Worm (Caenorhabditis elegans) whole organism, young adult: ENCODE data around the gene C30B5.2.

Experiments used
- B0019.2 ChIP-seq: fragments of 200-800 bp; sonication (Bioruptor generic); conservative IDR thresholded peaks from 2 replicates; pipeline ENCODE4 v1.3.6; 2022; ENCODE audit warnings: missing genetic modification reagents, missing genetic modification characterization, missing compliant biosample characterization
- B0035.1 ChIP-seq: sonication (generic microtip); optimal IDR thresholded peaks from 2 replicates; lab custom pipeline; 2016; ENCODE audit warnings: missing genetic modification characterization, mild to moderate bottlenecking, missing compliant biosample characterization, missing genotype, missing genetic modification reagents
- B0261.1 ChIP-seq: sonication (generic microtip); optimal IDR thresholded peaks from 2 replicates; lab custom pipeline; 2016; ENCODE audit warnings: mild to moderate bottlenecking, missing genetic modification characterization, moderate library complexity, missing compliant biosample characterization
- D2030.7 ChIP-seq: fragments of 200-800 bp; sonication (Bioruptor generic); IDR thresholded peaks from 2 replicates; pipeline ENCODE4 v1.3.6; 2022; ENCODE audit warnings: missing genetic modification reagents, missing genetic modification characterization, missing compliant biosample characterization
- F10E7.11 ChIP-seq: sonication (generic microtip); optimal IDR thresholded peaks from 2 replicates; lab custom pipeline; 2017; ENCODE audit warnings: mild to moderate bottlenecking, missing genetic modification characterization, moderate library complexity, missing compliant biosample characterization
- F23B12.7 ChIP-seq: sonication (generic microtip); optimal IDR thresholded peaks from 2 replicates; lab custom pipeline; 2017; ENCODE audit warnings: missing genetic modification characterization, mild to moderate bottlenecking, missing compliant biosample characterization, antibody characterized with exemption, moderate library complexity; ENCODE audit not compliant: insufficient read depth
- F33H1.4 ChIP-seq: fragments of 200-800 bp; sonication (Bioruptor generic); IDR thresholded peaks from 2 replicates; pipeline ENCODE4 v1.3.6; 2022; ENCODE audit warnings: missing genetic modification reagents, missing genetic modification characterization, missing compliant biosample characterization
- F37B4.10 ChIP-seq: fragments of 200-800 bp; sonication (Bioruptor generic); IDR thresholded peaks from 2 replicates; pipeline ENCODE4 v1.3.6; 2022; ENCODE audit warnings: missing genetic modification characterization, missing compliant biosample characterization
- F39B2.1 ChIP-seq: fragments of 200-800 bp; sonication (Bioruptor generic); IDR thresholded peaks from 2 replicates; pipeline ENCODE4 v1.3.6; 2022; ENCODE audit warnings: missing genetic modification reagents, missing genetic modification characterization, missing compliant biosample characterization
- F49E8.2 ChIP-seq: sonication (generic microtip); optimal IDR thresholded peaks from 3 replicates; lab custom pipeline; 2017; ENCODE audit warnings: missing genetic modification characterization, mild to moderate bottlenecking, missing compliant biosample characterization, antibody characterized with exemption, moderate library complexity; ENCODE audit not compliant: insufficient read depth
- F55B11.4 ChIP-seq: sonication (generic microtip); optimal IDR thresholded peaks from 2 replicates; lab custom pipeline; 2016; ENCODE audit warnings: missing compliant biosample characterization, missing genetic modification characterization, borderline replicate concordance; ENCODE audit not compliant: insufficient read depth
- F57C9.4 ChIP-seq: sonication (generic microtip); optimal IDR thresholded peaks from 2 replicates; lab custom pipeline; 2017; ENCODE audit warnings: mild to moderate bottlenecking, missing genetic modification characterization, missing compliant biosample characterization
- Y53F4B.3 ChIP-seq: fragments of 200-800 bp; sonication (Bioruptor generic); IDR thresholded peaks from 2 replicates; pipeline ENCODE4 v1.3.6; 2022; ENCODE audit warnings: missing genetic modification reagents, missing genetic modification characterization, missing compliant biosample characterization
- Y95B8A.8 ChIP-seq: fragments of 200-800 bp; sonication (Bioruptor generic); IDR thresholded peaks from 2 replicates; pipeline ENCODE4 v1.3.6; 2022; ENCODE audit warnings: missing genetic modification reagents, missing genetic modification characterization, missing compliant biosample characterization
- aptf-3 ChIP-seq: fragments of 200-800 bp; sonication (Bioruptor generic); IDR thresholded peaks from 2 replicates; pipeline ENCODE4 v1.3.6; 2022; ENCODE audit warnings: missing genetic modification characterization, missing compliant biosample characterization
- atf-7 ChIP-seq: sonication (generic microtip); optimal IDR thresholded peaks from 2 replicates; lab custom pipeline; 2017; ENCODE audit warnings: mild to moderate bottlenecking, missing genetic modification characterization, missing compliant biosample characterization
- ccch-3 ChIP-seq: fragments of 200-800 bp; sonication (Bioruptor generic); optimal IDR thresholded peaks from 2 replicates; lab custom pipeline; 2018; ENCODE audit warnings: mild to moderate bottlenecking, missing genetic modification characterization, missing compliant biosample characterization
- ceh-58 ChIP-seq: fragments of 200-800 bp; sonication (Bioruptor generic); IDR thresholded peaks from 2 replicates; pipeline ENCODE4 v1.3.6; 2022; ENCODE audit warnings: missing genetic modification characterization, missing compliant biosample characterization
- ceh-91 ChIP-seq: fragments of 200-800 bp; sonication (Bioruptor generic); IDR thresholded peaks from 2 replicates; pipeline ENCODE4 v1.3.6; 2022; ENCODE audit warnings: missing genetic modification reagents, missing genetic modification characterization, missing compliant biosample characterization
- chd-7 ChIP-seq: sonication (generic microtip); optimal IDR thresholded peaks from 2 replicates; lab custom pipeline; 2016; ENCODE audit warnings: mild to moderate bottlenecking, missing genetic modification characterization, moderate library complexity, missing compliant biosample characterization
- die-1 ChIP-seq: sonication (generic microtip); optimal IDR thresholded peaks from 2 replicates; lab custom pipeline; 2016; ENCODE audit warnings: missing genotype, mild to moderate bottlenecking, missing genetic modification characterization, missing compliant biosample characterization
- dox-1 ChIP-seq: fragments of 200-800 bp; sonication (Bioruptor generic); IDR thresholded peaks from 2 replicates; pipeline ENCODE4 v1.3.6; 2022; ENCODE audit warnings: missing genetic modification reagents, missing genetic modification characterization, missing compliant biosample characterization
- dpff-1 ChIP-seq: sonication (generic microtip); optimal IDR thresholded peaks from 2 replicates; lab custom pipeline; 2017; ENCODE audit warnings: mild to moderate bottlenecking, missing genetic modification characterization, missing compliant biosample characterization
- dpl-1 ChIP-seq: fragments of 150-350 bp; optimal IDR thresholded peaks from 2 replicates; lab custom pipeline; 2014; ENCODE audit warnings: missing biosample characterization, missing genetic modification reagents, missing genetic modification characterization
- fkh-3 ChIP-seq: sonication (generic microtip); optimal IDR thresholded peaks from 2 replicates; lab custom pipeline; 2016; ENCODE audit warnings: mild to moderate bottlenecking, missing genetic modification characterization, missing compliant biosample characterization
- hmg-1.2 ChIP-seq: fragments of 200-800 bp; sonication (Bioruptor generic); IDR thresholded peaks from 2 replicates; pipeline ENCODE4 v1.3.6; 2022; ENCODE audit warnings: missing genetic modification reagents, missing genetic modification characterization, missing compliant biosample characterization
- lag-1 ChIP-seq: fragments of 200-800 bp; sonication (Bioruptor generic); IDR thresholded peaks from 2 replicates; pipeline ENCODE4 v1.3.6; 2022; ENCODE audit warnings: missing genetic modification reagents, missing genetic modification characterization, missing compliant biosample characterization
- lin-54 ChIP-seq: fragments of 200-800 bp; sonication (Bioruptor generic); optimal IDR thresholded peaks from 2 replicates; lab custom pipeline; 2018; ENCODE audit warnings: mild to moderate bottlenecking, missing genetic modification characterization, missing compliant biosample characterization
- lsy-27 ChIP-seq: sonication (generic microtip); optimal IDR thresholded peaks from 2 replicates; lab custom pipeline; 2017; ENCODE audit warnings: missing genetic modification characterization, mild to moderate bottlenecking, missing compliant biosample characterization, antibody characterized with exemption, missing genotype, borderline replicate concordance; ENCODE audit not compliant: insufficient read depth
- madf-10 ChIP-seq: sonication (generic microtip); optimal IDR thresholded peaks from 2 replicates; lab custom pipeline; 2016; ENCODE audit warnings: mild to moderate bottlenecking, missing genetic modification characterization, missing compliant biosample characterization
- mxl-1 ChIP-seq: sonication (generic microtip); optimal IDR thresholded peaks from 2 replicates; lab custom pipeline; 2016; ENCODE audit warnings: missing genetic modification characterization, missing compliant biosample characterization
- nfya-2 ChIP-seq: fragments of 200-800 bp; sonication (Bioruptor generic); IDR thresholded peaks from 2 replicates; pipeline ENCODE4 v1.3.6; 2022; ENCODE audit warnings: missing genetic modification reagents, missing genetic modification characterization, missing compliant biosample characterization
- nfyb-1 ChIP-seq: fragments of 200-800 bp; sonication (Bioruptor generic); IDR thresholded peaks from 2 replicates; pipeline ENCODE4 v1.3.6; 2022; ENCODE audit warnings: missing genetic modification reagents, missing genetic modification characterization, missing compliant biosample characterization
- nhr-179 ChIP-seq: sonication (generic microtip); optimal IDR thresholded peaks from 2 replicates; lab custom pipeline; 2016; ENCODE audit warnings: mild to moderate bottlenecking, missing genetic modification characterization, missing compliant biosample characterization
- pbrm-1 ChIP-seq: fragments of 200-800 bp; sonication (Bioruptor generic); IDR thresholded peaks from 2 replicates; pipeline ENCODE4 v1.3.6; 2022; ENCODE audit warnings: missing genetic modification reagents, missing genetic modification characterization, missing compliant biosample characterization
- pha-4 ChIP-seq: fragments of 150-350 bp; sonication (generic microtip); optimal IDR thresholded peaks from 2 replicates; lab custom pipeline; 2014; ENCODE audit warnings: missing biosample characterization, missing genetic modification reagents, missing genetic modification characterization
- repo-1 ChIP-seq: sonication (generic microtip); optimal IDR thresholded peaks from 2 replicates; lab custom pipeline; 2017; ENCODE audit warnings: mild to moderate bottlenecking, missing genetic modification characterization, missing compliant biosample characterization
- sdz-38 ChIP-seq: sonication (generic microtip); optimal IDR thresholded peaks from 2 replicates; lab custom pipeline; 2016; ENCODE audit warnings: missing genotype, missing genetic modification characterization, missing compliant biosample characterization
- tlf-1 ChIP-seq: fragments of 200-800 bp; sonication (Bioruptor generic); optimal IDR thresholded peaks from 2 replicates; lab custom pipeline; 2018; ENCODE audit warnings: mild to moderate bottlenecking, missing genetic modification characterization, missing compliant biosample characterization
- unc-62 ChIP-seq: fragments of 150-350 bp; optimal IDR thresholded peaks from 2 replicates; lab custom pipeline; 2014; ENCODE audit warnings: missing biosample characterization, missing genetic modification reagents, missing genetic modification characterization
- zfh-2 ChIP-seq: fragments of 200-800 bp; sonication (Bioruptor generic); conservative IDR thresholded peaks from 2 replicates; pipeline ENCODE4 v1.3.6; 2022; ENCODE audit warnings: missing genetic modification reagents, missing genetic modification characterization, missing compliant biosample characterization
- ztf-18 ChIP-seq: sonication (generic microtip); optimal IDR thresholded peaks from 2 replicates; lab custom pipeline; 2016; ENCODE audit warnings: missing genotype, mild to moderate bottlenecking, missing genetic modification characterization, missing compliant biosample characterization
- ztf-28 ChIP-seq: fragments of 200-800 bp; sonication (Bioruptor generic); IDR thresholded peaks from 2 replicates; pipeline ENCODE4 v1.3.6; 2022; ENCODE audit warnings: missing genetic modification reagents, missing genetic modification characterization, missing compliant biosample characterization

C30B5.2 gene

DNA sequence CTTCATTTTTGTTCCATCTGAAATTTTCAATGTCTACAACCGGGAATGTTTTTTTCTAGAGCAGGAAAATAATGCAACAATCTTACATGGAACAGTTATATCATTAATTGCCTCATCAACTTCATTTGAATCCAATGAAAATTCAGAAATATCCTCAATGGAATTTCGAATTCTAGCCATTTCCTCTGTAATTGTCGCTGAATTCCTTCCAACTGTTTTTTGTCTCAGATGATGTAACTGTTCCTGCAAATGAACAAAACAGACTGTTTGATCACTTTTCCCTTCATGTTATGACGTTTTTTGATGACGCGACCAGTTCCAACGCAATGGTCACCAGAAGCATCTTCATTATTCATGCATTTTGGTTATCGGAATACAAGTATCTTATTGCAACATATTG lies 24.5 kb downstream of the C30B5.2 start:
- TF ChIP-seq chd-7 (tag; lab: Kevin White, UChicago) = no peak
- no peak for TF ChIP-seq nfya-2 (GFP tag; lab: Robert Waterston, UW)
- TF ChIP-seq ceh-58 (GFP tag; lab: Robert Waterston, UW) = no peak
- TF ChIP-seq mxl-1 (tag; lab: Kevin White, UChicago) = no peak
- no peak for TF ChIP-seq atf-7
- no peak for TF ChIP-seq Y95B8A.8 (GFP tag; lab: Robert Waterston, UW)
- no peak for TF ChIP-seq lag-1 (GFP tag; lab: Robert Waterston, UW)
- no peak for TF ChIP-seq lsy-27 (tag; lab: Kevin White, UChicago)
- no peak for TF ChIP-seq B0019.2 (GFP tag; lab: Robert Waterston, UW)
- no peak for TF ChIP-seq F57C9.4

DNA sequence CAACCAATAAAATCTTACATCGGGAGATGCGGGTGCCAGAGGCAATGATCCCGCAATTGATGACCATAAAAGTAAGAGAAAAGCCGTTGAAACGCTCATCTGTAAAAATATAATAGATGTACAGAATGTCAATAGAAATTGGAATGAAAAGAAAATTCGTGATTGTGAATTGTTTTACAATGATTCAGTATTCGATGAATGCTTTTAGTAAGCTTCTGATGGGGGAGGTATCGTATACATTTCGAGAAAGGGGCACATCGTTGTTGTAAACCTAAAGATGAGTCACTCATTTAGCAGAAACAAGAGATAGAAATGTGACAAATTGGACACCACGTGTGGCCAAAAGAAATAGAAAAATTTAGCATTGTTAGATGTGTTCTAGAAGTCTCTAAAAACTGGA lies 25.6 kb downstream of the C30B5.2 start, which contains the start of gene C30B5.6:
TSS of gene C30B5.6 (minus strand) at position 101 of the 400 bp plus-strand sequence.
- TF ChIP-seq hmg-1.2 (GFP tag; lab: Robert Waterston, UW) (no peak), lin-54 (no peak), tlf-1 (GFP tag; lab: Kevin White, UChicago) (no peak), F23B12.7 (no peak), lag-1 (GFP tag; lab: Robert Waterston, UW) (no peak), die-1 (no peak), dpl-1 (GFP tag; lab: Kevin White, UChicago) (no peak), sdz-38 (tag; lab: Kevin White, UChicago) (no peak), ceh-91 (no peak)

DNA sequence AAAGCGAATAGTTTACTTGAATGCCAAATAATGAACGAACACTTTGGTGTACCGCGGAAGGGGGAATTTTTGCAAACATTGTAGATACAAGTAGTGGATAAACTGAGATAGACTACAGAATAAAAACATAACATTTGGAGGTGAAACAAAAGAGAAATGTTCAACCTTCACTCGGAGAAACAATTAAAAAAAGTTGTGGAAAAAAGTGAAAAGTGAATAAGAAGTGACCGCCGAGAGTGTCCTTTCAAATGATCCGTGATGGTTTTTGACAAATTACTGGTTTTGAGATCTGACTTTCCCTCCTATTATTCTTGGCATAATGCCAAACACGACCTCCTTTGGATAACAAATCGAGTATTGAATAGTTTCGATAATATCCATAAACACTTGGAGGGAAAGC lies 26.8 kb downstream of the C30B5.2 start:
- TF ChIP-seq ccch-3 (GFP tag; lab: Kevin White, UChicago) = no peak

DNA sequence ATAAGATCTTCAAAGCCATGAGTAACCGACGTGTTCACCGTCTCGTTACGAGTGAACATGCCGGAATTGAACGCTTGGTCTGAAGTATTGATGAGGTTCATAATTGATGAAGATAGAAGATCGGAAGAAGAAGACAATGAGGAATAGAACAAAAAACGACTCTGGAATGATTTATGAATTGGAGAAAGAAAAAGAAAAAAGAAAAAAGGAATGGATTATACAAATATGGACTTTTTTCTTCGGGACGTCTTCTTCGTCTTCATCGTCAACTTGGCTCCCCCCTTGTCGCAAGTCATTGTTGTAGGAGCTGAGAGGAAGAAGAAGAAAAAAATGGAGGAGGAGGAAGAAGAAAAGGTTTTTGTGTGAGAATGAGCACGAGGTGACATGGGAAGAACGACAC lies 30.0 kb downstream of the C30B5.2 start, which contains the start of gene srsy-2:
TSS of gene srsy-2 (minus strand) at position 101 of the 400 bp plus-strand sequence.
- TF ChIP-seq chd-7 (tag; lab: Kevin White, UChicago) = no peak
- TF ChIP-seq repo-1 (tag; lab: Kevin White, UChicago) = no peak
- no peak for TF ChIP-seq hmg-1.2 (GFP tag; lab: Robert Waterston, UW)
- no peak for TF ChIP-seq fkh-3 (tag; lab: Kevin White, UChicago)
- TF ChIP-seq dox-1 (GFP tag; lab: Robert Waterston, UW) = no peak
- TF ChIP-seq F39B2.1 = no peak
- no peak for TF ChIP-seq B0261.1
- TF ChIP-seq atf-7 = no peak
- TF ChIP-seq pbrm-1 (GFP tag; lab: Robert Waterston, UW) = no peak
- no peak for TF ChIP-seq F33H1.4
- TF ChIP-seq aptf-3 (GFP tag; lab: Robert Waterston, UW) = no peak
- TF ChIP-seq dpff-1 = no peak
- TF ChIP-seq nfyb-1 (GFP tag; lab: Robert Waterston, UW) = no peak

DNA sequence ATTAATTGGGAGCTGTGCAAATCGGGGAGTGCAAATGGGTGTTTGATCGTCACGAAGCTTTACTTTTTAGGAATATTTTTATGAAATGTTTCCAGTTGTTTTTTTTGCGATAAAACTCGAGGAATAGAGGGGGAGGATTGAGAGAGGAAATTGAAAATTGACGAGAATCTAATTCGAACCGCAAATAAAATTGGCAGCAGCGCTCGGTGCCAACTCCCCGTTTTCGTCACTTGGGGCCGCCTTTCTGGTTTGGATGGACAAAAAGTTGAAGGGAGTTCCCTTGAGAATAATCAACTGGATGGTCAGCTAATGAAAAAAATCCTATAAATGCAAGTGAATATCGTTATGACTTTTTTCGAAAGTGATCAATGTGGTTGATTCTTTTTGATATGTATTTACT lies 33.1 kb downstream of the C30B5.2 start:
- TF ChIP-seq F37B4.10 (GFP tag; lab: Robert Waterston, UW) = no peak
- TF ChIP-seq madf-10 (tag; lab: Kevin White, UChicago) = no peak
- TF ChIP-seq nhr-179 = no peak
- no peak for TF ChIP-seq B0035.1 (tag; lab: Kevin White, UChicago)
- no peak for TF ChIP-seq lin-54
- TF ChIP-seq zfh-2 (GFP tag; lab: Robert Waterston, UW) = no peak
- TF ChIP-seq F57C9.4 = no peak
- no peak for TF ChIP-seq F49E8.2
- no peak for TF ChIP-seq Y53F4B.3 (GFP tag; lab: Robert Waterston, UW)
- TF ChIP-seq D2030.7 = no peak
- TF ChIP-seq nfya-2 (GFP tag; lab: Robert Waterston, UW) = no peak
- TF ChIP-seq ztf-18 (tag; lab: Kevin White, UChicago) = no peak
- TF ChIP-seq F10E7.11 (tag; lab: Kevin White, UChicago) = no peak
- no peak for TF ChIP-seq F55B11.4 (tag; lab: Kevin White, UChicago)
- TF ChIP-seq unc-62 (GFP tag; lab: Kevin White, UChicago) = no peak
- no peak for TF ChIP-seq ztf-28
- no peak for TF ChIP-seq B0019.2 (GFP tag; lab: Robert Waterston, UW)
- no peak for TF ChIP-seq pha-4
